Worm (Caenorhabditis elegans): ENCODE measurements around the gene ndus-8.

DNA sequence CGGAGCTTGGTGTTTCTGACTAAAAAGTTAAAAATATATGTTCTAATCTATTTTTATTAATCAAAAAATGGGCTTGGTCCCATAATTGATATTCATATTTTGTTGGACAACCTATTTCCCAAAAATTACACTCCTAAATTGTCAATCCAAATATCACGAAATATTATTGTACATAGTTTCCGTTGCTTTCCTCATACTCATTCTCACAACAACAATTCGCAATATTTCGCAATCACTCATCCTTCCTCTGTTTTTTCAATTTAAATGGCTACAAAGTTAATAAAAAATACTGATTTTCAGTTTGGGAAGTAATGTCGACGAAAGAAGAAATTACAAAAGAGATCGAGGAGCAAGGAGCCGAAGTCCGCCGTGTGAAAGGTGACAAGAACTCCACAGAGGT is 4.7 kb upstream of the ndus-8 start, which contains the start of gene pars-1:
- no peak for TF ChIP-seq klf-2 (GFP tag; conservative IDR thresholded peaks at IDR 0.05)
- no peak for TF ChIP-seq cog-1 (tag; optimal IDR thresholded peaks at IDR 0.05)
- TF ChIP-seq tab-1 (GFP tag; IDR thresholded peaks at IDR 0.05) = no peak

All from whole organism, midembryonic.